Fruit fly (Drosophila melanogaster) whole organism, pupa: ENCODE measurements around the gene Gs1.

Source experiments
- CG10348 ChIP-seq: fragments of 200-800 bp; sonication (Bioruptor generic); IDR thresholded peaks from 2 replicates; pipeline ENCODE4 v1.3.6; 2022; ENCODE audit warnings: missing biosample characterization, missing genetic modification characterization
- CG12605 ChIP-seq: fragments of 200-800 bp; sonication (Bioruptor generic); IDR thresholded peaks from 2 replicates; pipeline ENCODE4 v1.3.6; 2022; ENCODE audit warnings: missing biosample characterization, missing genetic modification characterization
- CG13204 ChIP-seq: fragments of 200-800 bp; sonication (Bioruptor generic); optimal IDR thresholded peaks from 2 replicates; lab custom pipeline; 2018; ENCODE audit warnings: missing biosample characterization, mild to moderate bottlenecking, missing genetic modification characterization, moderate library complexity
- CG14655 ChIP-seq: fragments of 200-800 bp; sonication (Bioruptor generic); optimal IDR thresholded peaks from 3 replicates; lab custom pipeline; 2017; ENCODE audit warnings: mild to moderate bottlenecking, missing biosample characterization, missing genetic modification reagents, missing genetic modification characterization
- CG15710 ChIP-seq: fragments of 200-800 bp; sonication (Bioruptor generic); optimal IDR thresholded peaks from 2 replicates; lab custom pipeline; 2018; ENCODE audit warnings: missing biosample characterization, mild to moderate bottlenecking, missing genetic modification characterization, moderate library complexity
- CG17806 ChIP-seq: fragments of 200-800 bp; sonication (Bioruptor generic); optimal IDR thresholded peaks from 2 replicates; lab custom pipeline; 2018; ENCODE audit warnings: missing biosample characterization, mild to moderate bottlenecking, missing genetic modification characterization, moderate library complexity
- CG32121 ChIP-seq: fragments of 200-800 bp; sonication (Bioruptor generic); IDR thresholded peaks from 2 replicates; pipeline ENCODE4 v1.3.6; 2022; ENCODE audit warnings: missing biosample characterization, missing genetic modification characterization
- CG34367 ChIP-seq: fragments of 200-800 bp; sonication (Bioruptor generic); optimal IDR thresholded peaks from 2 replicates; lab custom pipeline; 2018; ENCODE audit warnings: missing biosample characterization, mild to moderate bottlenecking, missing genetic modification characterization
- CG4496 ChIP-seq: fragments of 200-800 bp; sonication (Bioruptor generic); IDR thresholded peaks from 3 replicates; pipeline ENCODE4 v1.3.6; 2022; ENCODE audit warnings: missing biosample characterization, missing genetic modification characterization
- CG8159 ChIP-seq: fragments of 200-800 bp; sonication (Bioruptor generic); optimal IDR thresholded peaks from 3 replicates; lab custom pipeline; 2018; ENCODE audit warnings: missing biosample characterization, mild to moderate bottlenecking, missing genetic modification characterization, moderate library complexity
- CG8301 ChIP-seq: fragments of 200-800 bp; sonication (Bioruptor generic); optimal IDR thresholded peaks from 2 replicates; lab custom pipeline; 2018; ENCODE audit warnings: missing biosample characterization, mild to moderate bottlenecking, missing genetic modification characterization
- CG9948 ChIP-seq: fragments of 200-800 bp; sonication (Bioruptor generic); optimal IDR thresholded peaks from 2 replicates; lab custom pipeline; 2018; ENCODE audit warnings: missing biosample characterization, mild to moderate bottlenecking, missing genetic modification characterization, moderate library complexity
- D1 ChIP-seq: fragments of 200-800 bp; sonication (Bioruptor generic); optimal IDR thresholded peaks from 2 replicates; lab custom pipeline; 2018; ENCODE audit warnings: missing biosample characterization, mild to moderate bottlenecking, missing genetic modification characterization, moderate library complexity
- EcR ChIP-seq: fragments of 200-800 bp; sonication (Bioruptor generic); optimal IDR thresholded peaks from 3 replicates; lab custom pipeline; 2019; ENCODE audit warnings: missing biosample characterization, missing genetic modification characterization, mild to moderate bottlenecking, moderate library complexity, missing genetic modification reagents
- Ets98B ChIP-seq: fragments of 200-800 bp; sonication (Bioruptor generic); IDR thresholded peaks from 2 replicates; pipeline ENCODE4 v1.3.6; 2022; ENCODE audit warnings: missing biosample characterization, missing genetic modification characterization
- Pif1A ChIP-seq: fragments of 200-800 bp; sonication (Bioruptor generic); optimal IDR thresholded peaks from 3 replicates; lab custom pipeline; 2016; ENCODE audit warnings: missing biosample characterization, missing genetic modification characterization
- Pif1B ChIP-seq: fragments of 200-800 bp; sonication (Bioruptor generic); optimal IDR thresholded peaks from 3 replicates; lab custom pipeline; 2016; ENCODE audit warnings: missing biosample characterization, missing genetic modification characterization
- Snoo ChIP-seq: fragments of 200-800 bp; sonication (Bioruptor generic); optimal IDR thresholded peaks from 3 replicates; lab custom pipeline; 2017; ENCODE audit warnings: missing biosample characterization, mild to moderate bottlenecking, missing genetic modification characterization, inconsistent platforms
- fd96Ca ChIP-seq: fragments of 200-800 bp; sonication (Bioruptor generic); IDR thresholded peaks from 3 replicates; pipeline ENCODE4 v1.3.6; 2022; ENCODE audit warnings: missing biosample characterization, missing genetic modification characterization
- gl ChIP-seq: fragments of 200-800 bp; sonication (Bioruptor generic); optimal IDR thresholded peaks from 2 replicates; lab custom pipeline; 2018; ENCODE audit warnings: missing biosample characterization, mild to moderate bottlenecking, missing genetic modification characterization
- rn ChIP-seq: fragments of 200-800 bp; sonication (Bioruptor generic); IDR thresholded peaks from 2 replicates; pipeline ENCODE4 v1.3.6; 2022; ENCODE audit warnings: missing biosample characterization, missing genetic modification characterization

Gene Gs1

dm6 chr2L:134563-135382 is 2.9 kb downstream of the Gs1 start:
- no peak for TF ChIP-seq CG17806 (tag; lab: Kevin White, UChicago)
- no peak for TF ChIP-seq CG15710
- 0 out of 2 replicates have a peak, but pooled peaks have one; percentile 33 for TF ChIP-seq Ets98B
- TF ChIP-seq EcR (GFP tag; lab: Kevin White, UChicago), result peak; percentile 56
- TF ChIP-seq fd96Ca, result peak; percentile 17; the same call in 1 of the 3 replicates

- TF ChIP-seq EcR (GFP tag; lab: Kevin White, UChicago) (peak; percentile 41), Ets98B (no peak), D1 (tag; lab: Kevin White, UChicago) (no peak), CG4496 (GFP tag; lab: Robert Waterston, UW) (no peak), Snoo (tag; lab: Kevin White, UChicago) (no peak), CG15710 (no peak), CG32121 (no peak), CG14655 (GFP tag; lab: Kevin White, UChicago) (no peak), CG8159 (tag; lab: Kevin White, UChicago) (no peak), CG8301 (tag; lab: Kevin White, UChicago) (no peak), Pif1A (GFP tag; lab: Kevin White, UChicago) (peak; percentile 25), CG17806 (tag; lab: Kevin White, UChicago) (no peak), Pif1B (GFP tag; lab: Kevin White, UChicago) (no peak), fd96Ca (no peak), CG9948 (no peak), gl (tag; lab: Kevin White, UChicago) (peak; percentile 17), CG34367 (tag; lab: Kevin White, UChicago) (peak; percentile 3), rn (GFP tag; lab: Robert Waterston, UW) (no peak), CG10348 (GFP tag; lab: Robert Waterston, UW) (no peak), CG12605 (no peak), CG13204 (GFP tag; lab: Kevin White, UChicago) (no peak)
Measured at dm6 chr2L:135383-136130, 3.7 kb downstream of the Gs1 start.

- TF ChIP-seq CG32121 (no peak), fd96Ca (no peak), CG8301 (tag; lab: Kevin White, UChicago) (no peak), CG14655 (GFP tag; lab: Kevin White, UChicago) (no peak)
Measured at dm6 chr2L:136131-136426, 4.2 kb downstream of the Gs1 start.

dm6 chr2L:136747-137709 is 5.2 kb downstream of the Gs1 start:
- TF ChIP-seq rn (GFP tag; lab: Robert Waterston, UW) (no peak), EcR (GFP tag; lab: Kevin White, UChicago) (peak; percentile 14), CG8301 (tag; lab: Kevin White, UChicago) (no peak), CG12605 (no peak), Snoo (tag; lab: Kevin White, UChicago) (peak; percentile 40), gl (tag; lab: Kevin White, UChicago) (no peak)

dm6 chr2L:138063-138462 is 6.2 kb downstream of the Gs1 start:
- TF ChIP-seq CG13204 (GFP tag; lab: Kevin White, UChicago) (no peak), CG8159 (tag; lab: Kevin White, UChicago) (no peak), CG4496 (GFP tag; lab: Robert Waterston, UW) (no peak), Pif1A (GFP tag; lab: Kevin White, UChicago) (no peak), D1 (tag; lab: Kevin White, UChicago) (no peak), CG12605 (no peak), CG10348 (GFP tag; lab: Robert Waterston, UW) (no peak), EcR (GFP tag; lab: Kevin White, UChicago) (no peak), Snoo (tag; lab: Kevin White, UChicago) (no peak), rn (GFP tag; lab: Robert Waterston, UW) (no peak)

- TF ChIP-seq CG14655 (GFP tag; lab: Kevin White, UChicago) (no peak), CG9948 (no peak), CG13204 (GFP tag; lab: Kevin White, UChicago) (no peak), CG32121 (no peak), CG8159 (tag; lab: Kevin White, UChicago) (no peak)
Measured at dm6 chr2L:139610-140009, 7.7 kb downstream of the Gs1 start.
